Fruit fly (Drosophila melanogaster) whole organism, adult: Measurements from ENCODE around the gene CG33767.

Experiments used
- CG11617 ChIP-seq: fragments of 200-800 bp; sonication (Bioruptor generic); optimal IDR thresholded peaks from 2 replicates; lab custom pipeline; 2017; ENCODE audit warnings: mild to moderate bottlenecking, missing biosample characterization, missing genetic modification reagents, missing genetic modification characterization
- CG12768 ChIP-seq: fragments of 200-800 bp; sonication (Bioruptor generic); optimal IDR thresholded peaks from 2 replicates; lab custom pipeline; 2017; ENCODE audit warnings: missing biosample characterization, missing genetic modification characterization, mild to moderate bottlenecking, moderate library complexity, missing genetic modification reagents
- CG14711 ChIP-seq: fragments of 200-800 bp; sonication (Bioruptor generic); optimal IDR thresholded peaks from 2 replicates; lab custom pipeline; 2018; ENCODE audit warnings: missing biosample characterization, mild to moderate bottlenecking, missing genetic modification characterization, moderate library complexity
- CG1620 ChIP-seq: fragments of 200-800 bp; sonication (Bioruptor generic); optimal IDR thresholded peaks from 2 replicates; lab custom pipeline; 2016; ENCODE audit warnings: missing biosample characterization, missing genetic modification characterization
- CG33017 ChIP-seq: fragments of 200-800 bp; sonication (Bioruptor generic); optimal IDR thresholded peaks from 2 replicates; lab custom pipeline; 2018; ENCODE audit warnings: missing biosample characterization, mild to moderate bottlenecking, missing genetic modification characterization, moderate library complexity
- CG5204 ChIP-seq: fragments of 200-800 bp; sonication (Bioruptor generic); optimal IDR thresholded peaks from 2 replicates; lab custom pipeline; 2016; ENCODE audit warnings: missing biosample characterization, missing genetic modification characterization
- CG7045 ChIP-seq: fragments of 200-800 bp; sonication (Bioruptor generic); optimal IDR thresholded peaks from 2 replicates; lab custom pipeline; 2017; ENCODE audit warnings: missing biosample characterization, mild to moderate bottlenecking, missing genetic modification characterization
- CG7101 ChIP-seq: fragments of 200-800 bp; sonication (Bioruptor generic); optimal IDR thresholded peaks from 2 replicates; lab custom pipeline; 2018; ENCODE audit warnings: missing biosample characterization, mild to moderate bottlenecking, missing genetic modification characterization, moderate library complexity
- Clk ChIP-seq: fragments of 200-800 bp; sonication (Bioruptor generic); optimal IDR thresholded peaks from 2 replicates; lab custom pipeline; 2017; ENCODE audit warnings: missing biosample characterization, missing genetic modification characterization
- Crg-1 ChIP-seq: fragments of 200-800 bp; sonication (Bioruptor generic); optimal IDR thresholded peaks from 2 replicates; lab custom pipeline; 2016; ENCODE audit warnings: missing biosample characterization, missing genetic modification characterization
- Hr96 ChIP-seq: fragments of 200-800 bp; sonication (Bioruptor generic); optimal IDR thresholded peaks from 2 replicates; lab custom pipeline; 2016; ENCODE audit warnings: missing biosample characterization, missing genetic modification characterization
- Mnt ChIP-seq: fragments of 200-800 bp; sonication (Bioruptor generic); optimal IDR thresholded peaks from 2 replicates; lab custom pipeline; 2016; ENCODE audit warnings: missing biosample characterization, mild to moderate bottlenecking, missing genetic modification characterization
- bab1 ChIP-seq: fragments of 200-800 bp; sonication (Bioruptor generic); optimal IDR thresholded peaks from 3 replicates; lab custom pipeline; 2019; ENCODE audit warnings: missing biosample characterization, mild to moderate bottlenecking, missing genetic modification characterization, moderate library complexity
- cic ChIP-seq: fragments of 200-800 bp; sonication (Bioruptor generic); optimal IDR thresholded peaks from 2 replicates; lab custom pipeline; 2017; ENCODE audit warnings: missing biosample characterization, mild to moderate bottlenecking, missing genetic modification characterization, moderate library complexity
- cnc ChIP-seq, 2 experiments: fragments of >200 bp; optimal IDR thresholded peaks; 2 replicates each; lab custom pipeline; 2017
- kay ChIP-seq: fragments of 200-800 bp; sonication (Bioruptor generic); peaks from one replicate; lab custom pipeline; 2016; ENCODE audit warnings: missing biosample characterization, missing genetic modification characterization, borderline replicate concordance
- ovo ChIP-seq: fragments of 200-800 bp; sonication (Bioruptor generic); optimal IDR thresholded peaks from 2 replicates; lab custom pipeline; 2016; ENCODE audit warnings: missing biosample characterization, missing genetic modification characterization
- pad ChIP-seq: fragments of 200-800 bp; sonication (Bioruptor generic); optimal IDR thresholded peaks from 3 replicates; lab custom pipeline; 2017; ENCODE audit warnings: missing biosample characterization, missing genetic modification characterization, mild to moderate bottlenecking, moderate library complexity, missing genetic modification reagents
- tj ChIP-seq: fragments of 200-800 bp; sonication (Bioruptor generic); optimal IDR thresholded peaks from 3 replicates; lab custom pipeline; 2017; ENCODE audit warnings: missing biosample characterization, mild to moderate bottlenecking, missing genetic modification characterization, moderate library complexity
- toe ChIP-seq: fragments of 200-800 bp; sonication (Bioruptor generic); optimal IDR thresholded peaks from 2 replicates; lab custom pipeline; 2016; ENCODE audit warnings: missing biosample characterization, missing genetic modification characterization

The CG33767 gene

dm6 chr3L:22646007-22646406 is at the start of gene CG33767:
CG33767 (plus strand) TSS chr3L:22646307.
- no peak for TF ChIP-seq Mnt (GFP tag; lab: Kevin White, UChicago)
- TF ChIP-seq cic, result no peak
- TF ChIP-seq bab1, result no peak
- TF ChIP-seq tj, result no peak
- no peak for TF ChIP-seq toe
- TF ChIP-seq ovo (GFP tag; lab: Kevin White, UChicago), result no peak
- no peak for TF ChIP-seq Clk
- no peak for TF ChIP-seq cnc (optimal IDR thresholded peaks at IDR 0.05; lab: Kevin White, UChicago)
- no peak for TF ChIP-seq pad
- no peak for TF ChIP-seq CG14711
- TF ChIP-seq kay (GFP tag; lab: Kevin White, UChicago), result no peak
- no peak for TF ChIP-seq CG11617
- TF ChIP-seq CG12768 (GFP tag; lab: Kevin White, UChicago), result no peak
- no peak for TF ChIP-seq Crg-1 (GFP tag; lab: Kevin White, UChicago)
- no peak for TF ChIP-seq CG5204 (GFP tag; lab: Kevin White, UChicago)
- no peak for TF ChIP-seq CG1620 (GFP tag; lab: Kevin White, UChicago)

- TF ChIP-seq CG14711 (no peak), CG1620 (GFP tag; lab: Kevin White, UChicago) (no peak), CG33017 (tag; lab: Kevin White, UChicago) (no peak), CG11617 (no peak), Mnt (GFP tag; lab: Kevin White, UChicago) (no peak), Crg-1 (GFP tag; lab: Kevin White, UChicago) (no peak), tj (no peak), kay (GFP tag; lab: Kevin White, UChicago) (no peak), ovo (GFP tag; lab: Kevin White, UChicago) (no peak), CG5204 (GFP tag; lab: Kevin White, UChicago) (no peak), cnc (optimal IDR thresholded peaks at IDR 0.05; lab: Kevin White, UChicago) (no peak), CG7045 (GFP tag; lab: Kevin White, UChicago) (no peak), bab1 (no peak), toe (no peak), CG12768 (GFP tag; lab: Kevin White, UChicago) (no peak), cic (no peak)
Measured at dm6 chr3L:22605637-22606419, 40.3 kb upstream of the CG33767 start, which contains the start of gene ND-B14.5AL. ND-B14.5AL (plus strand) TSS chr3L:22606369.

- TF ChIP-seq pad, result no peak
- no peak for TF ChIP-seq ovo (GFP tag; lab: Kevin White, UChicago)
- TF ChIP-seq bab1, result no peak
- no peak for TF ChIP-seq CG33017 (tag; lab: Kevin White, UChicago)
- TF ChIP-seq CG11617, result no peak
- no peak for TF ChIP-seq Hr96 (GFP tag; lab: Kevin White, UChicago)
- no peak for TF ChIP-seq cic
- no peak for TF ChIP-seq CG14711
- no peak for TF ChIP-seq kay (GFP tag; lab: Kevin White, UChicago)
- no peak for TF ChIP-seq cnc (optimal IDR thresholded peaks at IDR 0.05; lab: Kevin White, UChicago)
- no peak for TF ChIP-seq CG7045 (GFP tag; lab: Kevin White, UChicago)
- TF ChIP-seq Crg-1 (GFP tag; lab: Kevin White, UChicago), result no peak
- no peak for TF ChIP-seq toe
- no peak for TF ChIP-seq CG7101 (tag; lab: Kevin White, UChicago)
- TF ChIP-seq CG5204 (GFP tag; lab: Kevin White, UChicago), result no peak
- TF ChIP-seq tj, result no peak
Measured at dm6 chr3L:22607076-22607475, 39.0 kb upstream of the CG33767 start.

- no peak for TF ChIP-seq kay (GFP tag; lab: Kevin White, UChicago)
- TF ChIP-seq CG11617, result no peak
- TF ChIP-seq CG5204 (GFP tag; lab: Kevin White, UChicago), result no peak
- TF ChIP-seq bab1, result no peak
- TF ChIP-seq Clk, result no peak
- no peak for TF ChIP-seq CG33017 (tag; lab: Kevin White, UChicago)
- TF ChIP-seq toe, result no peak
- TF ChIP-seq Hr96 (GFP tag; lab: Kevin White, UChicago), result no peak
- no peak for TF ChIP-seq CG12768 (GFP tag; lab: Kevin White, UChicago)
- no peak for TF ChIP-seq CG14711
- TF ChIP-seq ovo (GFP tag; lab: Kevin White, UChicago), result no peak
- TF ChIP-seq CG1620 (GFP tag; lab: Kevin White, UChicago), result no peak
- no peak for TF ChIP-seq cic
- no peak for TF ChIP-seq Crg-1 (GFP tag; lab: Kevin White, UChicago)
- TF ChIP-seq Mnt (GFP tag; lab: Kevin White, UChicago), result no peak
- TF ChIP-seq tj, result no peak
- no peak for TF ChIP-seq CG7045 (GFP tag; lab: Kevin White, UChicago)
- TF ChIP-seq cnc (optimal IDR thresholded peaks at IDR 0.05; lab: Kevin White, UChicago), result no peak
- no peak for TF ChIP-seq CG7101 (tag; lab: Kevin White, UChicago)
Measured at dm6 chr3L:22616784-22617183, 29.3 kb upstream of the CG33767 start.

dm6 chr3L:22634111-22634510 is 12.0 kb upstream of the CG33767 start:
- no peak for TF ChIP-seq Mnt (GFP tag; lab: Kevin White, UChicago)
- TF ChIP-seq cnc (optimal IDR thresholded peaks at IDR 0.05; lab: Kevin White, UChicago), result no peak
- no peak for TF ChIP-seq Clk
- no peak for TF ChIP-seq Crg-1 (GFP tag; lab: Kevin White, UChicago)
- no peak for TF ChIP-seq CG14711
- no peak for TF ChIP-seq Hr96 (GFP tag; lab: Kevin White, UChicago)
- TF ChIP-seq CG33017 (tag; lab: Kevin White, UChicago), result no peak
- no peak for TF ChIP-seq pad
- no peak for TF ChIP-seq tj
- TF ChIP-seq ovo (GFP tag; lab: Kevin White, UChicago), result no peak
- TF ChIP-seq cic, result no peak
- TF ChIP-seq CG1620 (GFP tag; lab: Kevin White, UChicago), result no peak
- no peak for TF ChIP-seq CG7101 (tag; lab: Kevin White, UChicago)
- no peak for TF ChIP-seq CG7045 (GFP tag; lab: Kevin White, UChicago)
- TF ChIP-seq CG5204 (GFP tag; lab: Kevin White, UChicago), result no peak
